Worm (Caenorhabditis elegans): Measurements from ENCODE around the gene K02A2.1.

The K02A2.1 gene

DNA sequence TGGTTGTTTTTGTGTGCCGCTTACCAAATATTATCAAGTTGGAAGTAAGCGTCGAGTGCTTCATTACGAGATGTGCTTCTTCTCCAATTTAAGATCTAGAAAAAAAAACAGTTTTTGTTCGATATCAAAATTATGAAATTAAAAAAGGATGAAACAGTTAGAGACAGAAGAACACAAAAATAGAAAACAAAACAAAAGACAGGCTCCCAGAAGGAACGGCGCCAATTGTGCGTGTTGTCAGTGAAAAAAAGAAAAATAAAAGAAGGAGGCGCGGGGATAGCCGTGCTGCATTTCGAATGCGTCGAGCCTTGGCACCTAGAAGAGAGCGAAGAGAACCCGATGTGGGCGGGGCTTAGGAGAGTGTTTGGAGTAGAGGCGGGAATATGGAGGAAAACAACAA, 30.5 kb downstream of the K02A2.1 start, which contains the start of gene sro-1:
sro-1 (minus strand) TSS at position 101 of the 400 bp plus-strand sequence.
- TF ChIP-seq unc-55 (GFP tag; optimal IDR thresholded peaks at IDR 0.05) (peak; percentile 8), ceh-82 (tag; optimal IDR thresholded peaks at IDR 0.05) (no peak)

DNA sequence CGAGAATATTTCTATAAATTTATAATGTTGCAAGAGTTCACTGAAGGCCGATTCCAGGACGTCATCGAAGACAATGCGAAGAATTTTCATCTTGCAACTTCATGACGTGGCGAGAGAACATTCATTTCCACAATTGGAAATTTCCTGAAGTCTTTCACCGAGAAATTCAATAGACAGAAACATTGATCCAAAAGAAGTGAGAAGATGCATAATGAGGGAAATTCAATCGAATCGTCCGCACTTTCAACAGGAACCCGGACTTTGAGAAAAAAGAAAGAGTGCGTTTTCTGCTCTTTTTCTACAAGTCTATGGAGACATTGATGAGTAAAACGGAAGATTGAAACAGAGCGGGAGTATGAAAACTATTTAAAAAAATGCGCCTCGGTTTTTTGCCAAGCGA, 34.3 kb downstream of the K02A2.1 start:
- TF ChIP-seq ama-1 (optimal IDR thresholded peaks at IDR 0.05) (no peak), unc-39 (tag; optimal IDR thresholded peaks at IDR 0.05) (no peak), nhr-23 (tag; optimal IDR thresholded peaks at IDR 0.05) (no peak), mab-5 (tag; optimal IDR thresholded peaks at IDR 0.05) (no peak), nhr-6 (tag; optimal IDR thresholded peaks at IDR 0.05) (no peak), snpc-4 (tag; optimal IDR thresholded peaks at IDR 0.05) (no peak), ceh-16 (tag; optimal IDR thresholded peaks at IDR 0.05) (no peak), nhr-10 (tag; optimal IDR thresholded peaks at IDR 0.05) (no peak), nhr-129 (tag; optimal IDR thresholded peaks at IDR 0.05) (no peak), blmp-1 (tag; optimal IDR thresholded peaks at IDR 0.05; ENCODE audit: insufficient read depth) (no peak), gmeb-1 (tag; optimal IDR thresholded peaks at IDR 0.05) (no peak), crh-2 (tag; optimal IDR thresholded peaks at IDR 0.05) (no peak), skn-1 (tag; optimal IDR thresholded peaks at IDR 0.05) (no peak), sma-3 (GFP tag; optimal IDR thresholded peaks at IDR 0.05) (no peak), nhr-12 (tag; optimal IDR thresholded peaks at IDR 0.05) (no peak), ceh-82 (tag; optimal IDR thresholded peaks at IDR 0.05) (no peak)

DNA sequence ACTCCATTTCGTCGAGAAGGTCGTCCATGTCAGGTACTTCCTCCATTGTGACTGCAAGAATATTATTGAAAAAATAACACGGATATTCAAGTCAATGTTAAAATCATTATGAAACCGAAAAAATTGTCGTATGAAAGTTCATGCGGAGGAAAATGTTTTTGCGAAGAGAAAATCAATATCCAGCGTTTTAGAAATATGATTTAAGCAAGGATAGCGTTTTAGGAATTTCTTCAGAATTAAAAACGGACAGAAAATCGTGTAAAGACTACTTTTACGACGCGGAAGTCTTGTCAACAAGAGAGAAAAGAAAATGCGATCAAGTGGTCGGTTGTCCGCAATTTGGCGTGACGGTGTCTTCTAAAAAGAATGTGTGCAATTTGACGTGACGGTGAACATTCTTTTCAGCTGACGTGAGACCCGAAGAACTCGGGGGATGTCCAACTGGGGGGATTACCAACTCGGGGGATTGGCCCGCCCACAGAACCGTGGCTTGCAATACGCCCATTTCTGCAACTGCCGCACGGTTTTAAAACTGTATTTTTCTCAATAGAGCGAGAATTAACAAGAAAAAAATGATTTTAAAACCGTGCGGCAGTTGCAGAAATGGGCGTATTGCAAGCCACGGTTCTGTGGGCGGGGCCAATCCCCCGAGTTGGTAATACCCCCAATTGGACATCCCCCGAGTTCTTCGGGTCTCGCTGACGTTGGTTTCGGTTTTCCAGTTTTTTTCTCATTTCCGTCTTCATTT, 43.6 kb downstream of the K02A2.1 start, which contains the start of the genes aka-1 and ubc-6:
aka-1 (minus strand) TSS at position 51 of the 748 bp plus-strand sequence.
ubc-6 (plus strand) TSS at position 701 of the 748 bp plus-strand sequence.
- TF ChIP-seq lsy-2 (tag; optimal IDR thresholded peaks at IDR 0.05) = peak; percentile 58 to 87
- TF ChIP-seq nhr-129 (tag; optimal IDR thresholded peaks at IDR 0.05) = peak; percentile 84
- peak; percentile 80 for TF ChIP-seq sem-4 (tag; optimal IDR thresholded peaks at IDR 0.05)
- no peak for TF ChIP-seq mbf-1 (tag; optimal IDR thresholded peaks at IDR 0.05)
- no peak for TF ChIP-seq ZK546.5 (tag; optimal IDR thresholded peaks at IDR 0.05)
- peak; percentile 78 for TF ChIP-seq lin-13 (GFP tag; optimal IDR thresholded peaks at IDR 0.05)
- TF ChIP-seq nhr-6 (tag; optimal IDR thresholded peaks at IDR 0.05) = peak; percentile 59
- no peak for TF ChIP-seq ztf-1 (GFP tag; conservative IDR thresholded peaks at IDR 0.05)
- peak; percentile 33 for TF ChIP-seq snpc-4 (tag; optimal IDR thresholded peaks at IDR 0.05)
- TF ChIP-seq F13H6.1 (tag; optimal IDR thresholded peaks at IDR 0.05) = peak; percentile 92
- TF ChIP-seq C34F6.9 (tag; optimal IDR thresholded peaks at IDR 0.05) = peak; percentile 81
- peak in 1 of 2 experiments; percentile 52 for TF ChIP-seq mdl-1 (tag; optimal IDR thresholded peaks at IDR 0.05)
- TF ChIP-seq mab-5 (tag; optimal IDR thresholded peaks at IDR 0.05) = peak; percentile 55
- no peak for TF ChIP-seq nhr-10 (tag; optimal IDR thresholded peaks at IDR 0.05)
- TF ChIP-seq unc-39 (tag; optimal IDR thresholded peaks at IDR 0.05) = no peak
- peak; percentile 47 for TF ChIP-seq blmp-1 (tag; optimal IDR thresholded peaks at IDR 0.05; ENCODE audit: insufficient read depth)
- peak; percentile 60 for TF ChIP-seq sma-9 (GFP tag; optimal IDR thresholded peaks at IDR 0.05)
- TF ChIP-seq sma-9 (tag; optimal IDR thresholded peaks at IDR 0.05) = no peak
- peak; percentile 68 for TF ChIP-seq fos-1 (tag; optimal IDR thresholded peaks at IDR 0.05)
- peak; percentile 71 for TF ChIP-seq Y55F3AM.14 (GFP tag; optimal IDR thresholded peaks at IDR 0.05)
- no peak for TF ChIP-seq ceh-16 (tag; optimal IDR thresholded peaks at IDR 0.05)
- no peak for TF ChIP-seq R02D3.7 (tag; optimal IDR thresholded peaks at IDR 0.05)
- TF ChIP-seq gmeb-1 (tag; optimal IDR thresholded peaks at IDR 0.05) = peak; percentile 72
- no peak for TF ChIP-seq aly-2 (tag; optimal IDR thresholded peaks at IDR 0.05)
- TF ChIP-seq peb-1 (tag; optimal IDR thresholded peaks at IDR 0.05) = no peak
- peak; percentile 83 for TF ChIP-seq nhr-25 (tag; optimal IDR thresholded peaks at IDR 0.05)
- no peak for TF ChIP-seq lin-39 (tag; optimal IDR thresholded peaks at IDR 0.05)
- TF ChIP-seq unc-55 (GFP tag; optimal IDR thresholded peaks at IDR 0.05) = peak; percentile 80
- peak; percentile 89 for TF ChIP-seq lin-11 (tag; optimal IDR thresholded peaks at IDR 0.05)
- TF ChIP-seq nhr-21 (tag; optimal IDR thresholded peaks at IDR 0.05) = peak; percentile 79
- peak; percentile 52 for TF ChIP-seq egl-27 (tag; optimal IDR thresholded peaks at IDR 0.05)
- TF ChIP-seq nhr-237 (tag; optimal IDR thresholded peaks at IDR 0.05) = peak; percentile 41
- peak; percentile 77 for TF ChIP-seq crh-2 (tag; optimal IDR thresholded peaks at IDR 0.05)
- peak; percentile 0 for TF ChIP-seq ztf-4 (tag; optimal IDR thresholded peaks at IDR 0.05)
- TF ChIP-seq sma-3 (GFP tag; optimal IDR thresholded peaks at IDR 0.05) = peak; percentile 95
- peak; percentile 28 for TF ChIP-seq nhr-77 (tag; optimal IDR thresholded peaks at IDR 0.05)
- peak; percentile 37 for TF ChIP-seq zag-1 (tag; optimal IDR thresholded peaks at IDR 0.05)

Data from whole organism, L2 larva.